Worm (Caenorhabditis elegans) whole organism, L3 larva: ENCODE data around the gene nmur-3.
A peak's percentile ranks its signal among the peaks of the same experiment; 100 is the strongest.

Experiments
- elt-1 ChIP-seq: fragments of 150-350 bp; optimal IDR thresholded peaks from 2 replicates; lab custom pipeline; 2014; ENCODE audit warnings: missing biosample characterization, missing genetic modification characterization
- elt-3 ChIP-seq, 3 experiments: fragments of 150-350 bp in 1 of 3; sonication (generic microtip) in 2 of 3; optimal IDR thresholded peaks; 2 replicates in 2 of 3; 4 replicates in 1 of 3; lab custom pipeline; 2014 to 2017; ENCODE audit warnings: missing biosample characterization in 3 of 3, missing genetic modification characterization in 3 of 3
- fos-1 ChIP-seq: fragments of 150-350 bp; optimal IDR thresholded peaks from 2 replicates; lab custom pipeline; 2014; ENCODE audit warnings: missing biosample characterization, missing genetic modification characterization
- jun-1 ChIP-seq: fragments of 150-350 bp; optimal IDR thresholded peaks from 2 replicates; lab custom pipeline; 2014; ENCODE audit warnings: missing biosample characterization, missing genetic modification reagents, missing genetic modification characterization
- lin-39 ChIP-seq: fragments of 150-350 bp; optimal IDR thresholded peaks from 2 replicates; lab custom pipeline; 2018; ENCODE audit warnings: missing biosample characterization, missing genetic modification reagents, missing genetic modification characterization
- lsy-12 ChIP-seq: sonication (generic microtip); optimal IDR thresholded peaks from 2 replicates; lab custom pipeline; 2016; ENCODE audit warnings: mild to moderate bottlenecking, missing genetic modification characterization, missing compliant biosample characterization
- nhr-11 ChIP-seq: fragments of 150-350 bp; optimal IDR thresholded peaks from 2 replicates; lab custom pipeline; 2014; ENCODE audit warnings: missing biosample characterization, missing genetic modification characterization
- nhr-28 ChIP-seq: fragments of 150-350 bp; optimal IDR thresholded peaks from 2 replicates; lab custom pipeline; 2014; ENCODE audit warnings: missing biosample characterization, missing genetic modification characterization
- nhr-77 ChIP-seq: fragments of 150-350 bp; optimal IDR thresholded peaks from 2 replicates; lab custom pipeline; 2014; ENCODE audit warnings: missing biosample characterization, missing genetic modification characterization
- pqm-1 ChIP-seq: fragments of 150-350 bp; optimal IDR thresholded peaks from 2 replicates; lab custom pipeline; 2017; ENCODE audit warnings: missing biosample characterization, missing genetic modification characterization, inconsistent platforms

DNA sequence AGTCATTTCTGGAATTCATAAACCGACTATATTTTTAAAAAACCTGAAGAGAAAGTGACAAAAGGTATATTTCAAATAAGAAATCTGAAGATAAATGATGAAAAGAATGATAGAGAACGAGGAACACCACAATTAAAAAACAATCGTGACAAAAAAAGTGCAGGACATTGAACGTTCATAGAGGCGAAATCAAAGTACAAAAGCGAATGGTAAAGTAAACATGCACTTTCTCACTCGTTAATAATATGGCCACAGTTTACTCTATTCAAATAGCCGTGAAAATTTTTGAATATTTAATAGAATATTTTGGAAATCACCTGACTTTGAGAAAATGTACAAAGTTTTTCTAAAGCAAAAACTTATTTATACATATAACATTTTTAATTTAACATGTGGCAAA, 25.9 kb downstream of the nmur-3 start, which contains the start of gene F46H6.5:
- peak; percentile 8 for TF ChIP-seq pqm-1 (tag; lab: Kevin White, UChicago)
- TF ChIP-seq lsy-12 (tag; lab: Kevin White, UChicago) = no peak
- no peak for TF ChIP-seq nhr-11 (tag; lab: Kevin White, UChicago)
- no peak for TF ChIP-seq nhr-77 (tag; lab: Kevin White, UChicago)
- no peak for TF ChIP-seq lin-39 (tag; lab: Kevin White, UChicago)
- no peak for TF ChIP-seq elt-3 (tag; optimal IDR thresholded peaks at IDR 0.05; lab: Kevin White, UChicago)
- TF ChIP-seq elt-1 (tag; lab: Kevin White, UChicago) = no peak
- TF ChIP-seq fos-1 (tag; lab: Kevin White, UChicago) = no peak
- TF ChIP-seq jun-1 = no peak
- no peak for TF ChIP-seq nhr-28 (tag; lab: Kevin White, UChicago)
